Fruit fly (Drosophila melanogaster) whole organism, embryonic: ENCODE results near the gene hydra.

Experiments used
- Ada2b ChIP-seq: fragments of 200-800 bp; sonication (Bioruptor generic); IDR thresholded peaks from 2 replicates; pipeline ENCODE4 v1.3.6; 2022; ENCODE audit warnings: missing biosample characterization, missing genetic modification characterization
- Asciz ChIP-seq: fragments of 200-800 bp; sonication (Bioruptor generic); optimal IDR thresholded peaks from 2 replicates; lab custom pipeline; 2017; ENCODE audit warnings: missing biosample characterization, mild to moderate bottlenecking, missing genetic modification characterization, missing genetic modification reagents
- Bgb ChIP-seq: fragments of 200-800 bp; sonication (Bioruptor generic); IDR thresholded peaks from 2 replicates; pipeline ENCODE4 v1.3.6; 2022; ENCODE audit warnings: missing biosample characterization, missing genetic modification characterization; ENCODE audit not compliant: partially characterized antibody
- BtbVII ChIP-seq: fragments of 200-800 bp; sonication (Bioruptor generic); optimal IDR thresholded peaks from 3 replicates; lab custom pipeline; 2017; ENCODE audit warnings: missing biosample characterization, mild to moderate bottlenecking, missing genetic modification characterization
- CG13287 ChIP-seq: fragments of 200-800 bp; sonication (Bioruptor generic); IDR thresholded peaks from 2 replicates; pipeline ENCODE4 v1.3.6; 2022; ENCODE audit warnings: missing biosample characterization, missing genetic modification characterization; ENCODE audit not compliant: partially characterized antibody
- CG15514 ChIP-seq: fragments of 200-800 bp; sonication (Bioruptor generic); optimal IDR thresholded peaks from 3 replicates; lab custom pipeline; 2017; ENCODE audit warnings: missing biosample characterization, missing genetic modification characterization, mild to moderate bottlenecking, moderate library complexity, missing genetic modification reagents
- CG17328 ChIP-seq: fragments of 200-800 bp; sonication (Bioruptor generic); IDR thresholded peaks from 2 replicates; pipeline ENCODE4 v1.3.6; 2022; ENCODE audit warnings: missing biosample characterization, missing genetic modification characterization
- CG17802 ChIP-seq: fragments of 200-800 bp; sonication (Bioruptor generic); optimal IDR thresholded peaks from 2 replicates; lab custom pipeline; 2018; ENCODE audit warnings: missing biosample characterization, mild to moderate bottlenecking, missing genetic modification characterization, moderate library complexity
- CG18619 ChIP-seq: fragments of 200-800 bp; sonication (Bioruptor generic); optimal IDR thresholded peaks from 3 replicates; lab custom pipeline; 2017; ENCODE audit warnings: missing biosample characterization, mild to moderate bottlenecking, missing genetic modification characterization
- CG2116 ChIP-seq: fragments of 200-800 bp; sonication (Bioruptor generic); optimal IDR thresholded peaks from 3 replicates; lab custom pipeline; 2018; ENCODE audit warnings: missing biosample characterization, mild to moderate bottlenecking, missing genetic modification characterization
- CG2202 ChIP-seq: fragments of 200-800 bp; sonication (Bioruptor generic); optimal IDR thresholded peaks from 2 replicates; lab custom pipeline; 2018; ENCODE audit warnings: missing biosample characterization, mild to moderate bottlenecking, missing genetic modification characterization
- CG3281 ChIP-seq: fragments of 200-800 bp; sonication (Bioruptor generic); optimal IDR thresholded peaks from 3 replicates; lab custom pipeline; 2017; ENCODE audit warnings: missing biosample characterization, mild to moderate bottlenecking, missing genetic modification characterization
- CG4404 ChIP-seq: fragments of 200-800 bp; sonication (Bioruptor generic); IDR thresholded peaks from 2 replicates; pipeline ENCODE4 v1.3.6; 2022; ENCODE audit warnings: missing biosample characterization, missing genetic modification characterization
- CG5180 ChIP-seq: fragments of 200-800 bp; sonication (Bioruptor generic); optimal IDR thresholded peaks from 3 replicates; lab custom pipeline; 2017; ENCODE audit warnings: missing biosample characterization, missing genetic modification characterization, mild to moderate bottlenecking, moderate library complexity, missing genetic modification reagents
- CG5245 ChIP-seq: fragments of 200-800 bp; sonication (Bioruptor generic); optimal IDR thresholded peaks from 3 replicates; lab custom pipeline; 2016; ENCODE audit warnings: missing biosample characterization, missing genetic modification characterization
- CG7271 ChIP-seq: fragments of 200-800 bp; sonication (Bioruptor generic); optimal IDR thresholded peaks from 2 replicates; lab custom pipeline; 2018; ENCODE audit warnings: missing biosample characterization, mild to moderate bottlenecking, missing genetic modification characterization, moderate library complexity
- CG7745 ChIP-seq: fragments of 200-800 bp; sonication (Bioruptor generic); optimal IDR thresholded peaks from 2 replicates; lab custom pipeline; 2018; ENCODE audit warnings: missing biosample characterization, mild to moderate bottlenecking, missing genetic modification characterization, moderate library complexity
- CG8765 ChIP-seq: fragments of 200-800 bp; sonication (Bioruptor generic); IDR thresholded peaks from 2 replicates; pipeline ENCODE4 v1.3.6; 2022; ENCODE audit warnings: missing biosample characterization, missing genetic modification characterization
- CG9932 ChIP-seq: fragments of 200-800 bp; sonication (Bioruptor generic); IDR thresholded peaks from 2 replicates; pipeline ENCODE4 v1.3.6; 2022; ENCODE audit warnings: missing biosample characterization, missing genetic modification characterization
- Dfd ChIP-seq, 2 experiments: fragments of >200 bp; optimal IDR thresholded peaks; 2 replicates each; lab custom pipeline; 2017; ENCODE audit warnings: missing biosample characterization in 2 of 2, missing genetic modification characterization in 2 of 2
- Dip3 ChIP-seq: fragments of 200-800 bp; sonication (Bioruptor generic); optimal IDR thresholded peaks from 3 replicates; lab custom pipeline; 2016; ENCODE audit warnings: missing biosample characterization, missing genetic modification characterization
- Eip74EF ChIP-seq, 2 experiments: fragments of 200-800 bp in 1 of 2; fragments of >200 bp in 1 of 2; sonication (Bioruptor generic) in 1 of 2; optimal IDR thresholded peaks; 2 replicates each; lab custom pipeline; 2017 to 2019; ENCODE audit warnings: missing biosample characterization in 2 of 2, missing genetic modification characterization in 2 of 2, mild to moderate bottlenecking in 1 of 2, moderate library complexity in 1 of 2
- Fer3 ChIP-seq: fragments of 200-800 bp; sonication (Bioruptor generic); optimal IDR thresholded peaks from 2 replicates; lab custom pipeline; 2018; ENCODE audit warnings: missing biosample characterization, mild to moderate bottlenecking, missing genetic modification characterization, moderate library complexity
- HLHmδ ChIP-seq: fragments of 200-800 bp; sonication (Bioruptor generic); optimal IDR thresholded peaks from 2 replicates; lab custom pipeline; 2018; ENCODE audit warnings: missing biosample characterization, mild to moderate bottlenecking, missing genetic modification characterization, moderate library complexity
- Hr39 ChIP-seq: fragments of >200 bp; optimal IDR thresholded peaks from 2 replicates; lab custom pipeline; 2017
- MESR4 ChIP-seq: fragments of 200-800 bp; sonication (Bioruptor generic); optimal IDR thresholded peaks from 2 replicates; lab custom pipeline; 2018; ENCODE audit warnings: missing biosample characterization, mild to moderate bottlenecking, missing genetic modification characterization, moderate library complexity
- Sox102F ChIP-seq: fragments of 200-800 bp; sonication (Bioruptor generic); optimal IDR thresholded peaks from 2 replicates; lab custom pipeline; 2018; ENCODE audit warnings: missing biosample characterization, mild to moderate bottlenecking, missing genetic modification characterization, moderate library complexity
- Xrp1 ChIP-seq: fragments of 200-800 bp; sonication (Bioruptor generic); IDR thresholded peaks from 2 replicates; pipeline ENCODE4 v1.3.6; 2022; ENCODE audit warnings: missing biosample characterization, missing genetic modification characterization
- ac ChIP-seq: fragments of 200-800 bp; sonication (Bioruptor generic); optimal IDR thresholded peaks from 3 replicates; lab custom pipeline; 2017; ENCODE audit warnings: missing biosample characterization, mild to moderate bottlenecking, missing genetic modification characterization
- dmrt11E ChIP-seq: fragments of 200-800 bp; sonication (Bioruptor generic); optimal IDR thresholded peaks from 3 replicates; lab custom pipeline; 2018; ENCODE audit warnings: missing biosample characterization, mild to moderate bottlenecking, missing genetic modification characterization, moderate library complexity
- dysf ChIP-seq: fragments of 200-800 bp; sonication (Bioruptor generic); IDR thresholded peaks from 3 replicates; pipeline ENCODE4 v1.3.6; 2022; ENCODE audit warnings: missing biosample characterization, missing genetic modification characterization
- eve ChIP-seq, 2 experiments: fragments of >200 bp; optimal IDR thresholded peaks; 2 replicates each; lab custom pipeline; 2017; ENCODE audit warnings: missing biosample characterization in 2 of 2, missing genetic modification characterization in 2 of 2
- ftz-f1 ChIP-seq: fragments of 200-800 bp; sonication (Bioruptor generic); optimal IDR thresholded peaks from 2 replicates; lab custom pipeline; 2016; ENCODE audit warnings: missing biosample characterization, missing genetic modification characterization
- gro ChIP-seq: fragments of 200-800 bp; sonication (Bioruptor generic); optimal IDR thresholded peaks from 2 replicates; lab custom pipeline; 2016; ENCODE audit warnings: missing biosample characterization, missing genetic modification characterization
- hb ChIP-seq: fragments of 200-800 bp; sonication (Bioruptor generic); IDR thresholded peaks from 3 replicates; pipeline ENCODE4 v1.3.6; 2022; ENCODE audit warnings: missing biosample characterization, missing genetic modification characterization; ENCODE audit not compliant: partially characterized antibody
- her ChIP-seq: fragments of 200-800 bp; sonication (Bioruptor generic); optimal IDR thresholded peaks from 2 replicates; lab custom pipeline; 2016; ENCODE audit warnings: missing biosample characterization, missing genetic modification characterization
- jumu ChIP-seq: fragments of 200-800 bp; sonication (Bioruptor generic); optimal IDR thresholded peaks from 3 replicates; lab custom pipeline; 2016; ENCODE audit warnings: missing biosample characterization, missing genetic modification characterization
- lola ChIP-seq, 3 experiments: fragments of >200 bp in 2 of 3; fragments of 200-800 bp in 1 of 3; sonication (Bioruptor generic) in 1 of 3; optimal IDR thresholded peaks; 2 replicates each; lab custom pipeline; 2017 to 2019; ENCODE audit warnings: missing biosample characterization in 3 of 3, missing genetic modification characterization in 3 of 3, mild to moderate bottlenecking in 1 of 3, moderate library complexity in 1 of 3
- lov ChIP-seq, 2 experiments: fragments of 200-800 bp in 1 of 2; fragments of >200 bp in 1 of 2; sonication (Bioruptor generic) in 1 of 2; IDR thresholded peaks in 1 of 2; optimal IDR thresholded peaks in 1 of 2; 2 replicates in 1 of 2; 3 replicates in 1 of 2; pipeline versions ENCODE4 v1.3.6 to Lab custom; 2017 to 2022; ENCODE audit warnings: missing biosample characterization in 1 of 2, missing genetic modification characterization in 1 of 2
- nau ChIP-seq: fragments of 200-800 bp; sonication (Bioruptor generic); optimal IDR thresholded peaks from 3 replicates; lab custom pipeline; 2017; ENCODE audit warnings: missing biosample characterization, mild to moderate bottlenecking, missing genetic modification characterization, missing genetic modification reagents
- prd ChIP-seq, 3 experiments: fragments of >200 bp in 2 of 3; fragments of 200-800 bp in 1 of 3; sonication (Bioruptor generic) in 1 of 3; optimal IDR thresholded peaks in 2 of 3; IDR thresholded peaks in 1 of 3; 2 replicates in 2 of 3; 3 replicates in 1 of 3; pipeline versions ENCODE4 v1.3.6 to Lab custom; 2017 to 2022; ENCODE audit warnings: missing biosample characterization in 1 of 3, missing genetic modification characterization in 1 of 3
- rib ChIP-seq: fragments of 200-800 bp; sonication (Bioruptor generic); IDR thresholded peaks from 2 replicates; pipeline ENCODE4 v1.3.6; 2022; ENCODE audit warnings: missing biosample characterization, missing genetic modification characterization
- row ChIP-seq: fragments of 200-800 bp; sonication (Bioruptor generic); IDR thresholded peaks from 3 replicates; pipeline ENCODE4 v1.3.6; 2022; ENCODE audit warnings: missing biosample characterization, missing genetic modification characterization
- sens ChIP-seq: fragments of 200-800 bp; sonication (Bioruptor generic); peaks from one replicate; lab custom pipeline; 2016; ENCODE audit warnings: missing biosample characterization, missing genetic modification characterization
- sna ChIP-seq: fragments of 200-800 bp; sonication (Bioruptor generic); IDR thresholded peaks from 2 replicates; pipeline ENCODE4 v1.3.6; 2022; ENCODE audit warnings: missing biosample characterization, missing genetic modification characterization; ENCODE audit not compliant: partially characterized antibody
- stc ChIP-seq: fragments of 200-800 bp; sonication (Bioruptor generic); IDR thresholded peaks from 2 replicates; pipeline ENCODE4 v1.3.6; 2022; ENCODE audit warnings: missing biosample characterization, missing genetic modification characterization
- zen ChIP-seq: fragments of 200-800 bp; sonication (Bioruptor generic); optimal IDR thresholded peaks from 3 replicates; lab custom pipeline; 2018; ENCODE audit warnings: missing biosample characterization, mild to moderate bottlenecking, missing genetic modification characterization, moderate library complexity
- zfh1 ChIP-seq: fragments of 200-800 bp; sonication (Bioruptor generic); IDR thresholded peaks from 3 replicates; pipeline ENCODE4 v1.3.6; 2022; ENCODE audit warnings: missing biosample characterization, missing genetic modification characterization

hydra gene

DNA sequence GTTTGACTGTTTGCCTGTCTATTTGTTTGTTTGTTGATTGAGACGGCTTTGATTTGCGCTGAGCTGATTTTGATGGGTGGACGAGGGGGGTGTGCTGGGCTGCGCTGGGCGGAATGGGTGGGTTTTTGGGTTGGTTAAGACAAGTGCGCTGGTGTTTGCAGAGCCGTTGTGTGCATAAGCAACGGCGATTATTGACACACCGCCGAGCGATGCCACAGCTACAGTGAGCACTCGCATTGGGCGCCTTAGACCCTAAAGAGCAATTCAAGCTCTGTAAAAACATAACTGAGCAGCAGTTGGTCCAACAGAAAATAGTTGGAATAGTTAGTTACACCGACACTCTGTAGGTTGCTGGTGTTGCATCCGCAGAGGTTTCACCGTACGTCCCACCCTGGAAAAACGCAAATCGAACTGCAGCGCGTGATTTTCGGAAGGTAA, 21.9 kb downstream of the hydra start (continued):
- TF ChIP-seq CG4404 (GFP tag; lab: Robert Waterston, UW): peak; percentile 92
- peak; percentile 81 for TF ChIP-seq Asciz (GFP tag; lab: Kevin White, UChicago)
- TF ChIP-seq gro: no peak
- peak; percentile 6 for TF ChIP-seq Dip3 (GFP tag; lab: Kevin White, UChicago)
- peak; percentile 54 for TF ChIP-seq CG5180 (GFP tag; lab: Kevin White, UChicago)
- TF ChIP-seq BtbVII: peak; percentile 63
- no peak for TF ChIP-seq Hr39 (lab: Kevin White, UChicago)
- TF ChIP-seq CG5245 (GFP tag; lab: Kevin White, UChicago): peak; percentile 80
- no peak for TF ChIP-seq MESR4 (GFP tag; lab: Kevin White, UChicago)
- TF ChIP-seq Dfd (GFP tag; optimal IDR thresholded peaks at IDR 0.05; lab: Kevin White, UChicago): no peak
- TF ChIP-seq CG17802 (tag; lab: Kevin White, UChicago): peak; percentile 46
- no peak for TF ChIP-seq rib (GFP tag; lab: Robert Waterston, UW)
- peak; percentile 85 for TF ChIP-seq dysf (GFP tag; lab: Robert Waterston, UW)
- peak; percentile 73 for TF ChIP-seq jumu (GFP tag; lab: Kevin White, UChicago)
- no peak for TF ChIP-seq CG13287 (GFP tag; lab: Robert Waterston, UW)
- TF ChIP-seq ac: peak; percentile 85
- peak; percentile 37 for TF ChIP-seq Fer3
- TF ChIP-seq CG15514 (GFP tag; lab: Kevin White, UChicago): peak; percentile 18
- peak; percentile 83 for TF ChIP-seq CG2202 (tag; lab: Kevin White, UChicago)
- peak; percentile 82 for TF ChIP-seq nau (GFP tag; lab: Kevin White, UChicago)
- peak; percentile 82 for TF ChIP-seq CG8765 (GFP tag; lab: Robert Waterston, UW)
- peak; percentile 58 for TF ChIP-seq CG2116
- peak; percentile 77 for TF ChIP-seq Ada2b (GFP tag; lab: Robert Waterston, UW)
- peak; percentile 75 for TF ChIP-seq CG18619 (GFP tag; lab: Kevin White, UChicago)
- no peak for TF ChIP-seq Bgb
- TF ChIP-seq CG7271: peak; percentile 83
- TF ChIP-seq CG7745 (tag; lab: Kevin White, UChicago): peak; percentile 13
- no peak for TF ChIP-seq sna (GFP tag; lab: Robert Waterston, UW)
- TF ChIP-seq lov (optimal IDR thresholded peaks at IDR 0.05; lab: Kevin White, UChicago): no peak
- peak; percentile 87 for TF ChIP-seq lov (GFP tag; IDR thresholded peaks at IDR 0.05; lab: Robert Waterston, UW)
- no peak for TF ChIP-seq ftz-f1 (GFP tag; lab: Kevin White, UChicago)
- peak; percentile 49 for TF ChIP-seq HLHmδ (GFP tag; lab: Kevin White, UChicago)
- TF ChIP-seq CG3281 (GFP tag; lab: Kevin White, UChicago): peak; percentile 21
- TF ChIP-seq Eip74EF (GFP tag; optimal IDR thresholded peaks at IDR 0.05; lab: Kevin White, UChicago): peak in 1 of 2 experiments; percentile 20
- no peak for TF ChIP-seq hb (GFP tag; lab: Robert Waterston, UW)
- TF ChIP-seq her (GFP tag; lab: Kevin White, UChicago): peak; percentile 44
- TF ChIP-seq Sox102F (GFP tag; lab: Kevin White, UChicago): peak; percentile 76

DNA sequence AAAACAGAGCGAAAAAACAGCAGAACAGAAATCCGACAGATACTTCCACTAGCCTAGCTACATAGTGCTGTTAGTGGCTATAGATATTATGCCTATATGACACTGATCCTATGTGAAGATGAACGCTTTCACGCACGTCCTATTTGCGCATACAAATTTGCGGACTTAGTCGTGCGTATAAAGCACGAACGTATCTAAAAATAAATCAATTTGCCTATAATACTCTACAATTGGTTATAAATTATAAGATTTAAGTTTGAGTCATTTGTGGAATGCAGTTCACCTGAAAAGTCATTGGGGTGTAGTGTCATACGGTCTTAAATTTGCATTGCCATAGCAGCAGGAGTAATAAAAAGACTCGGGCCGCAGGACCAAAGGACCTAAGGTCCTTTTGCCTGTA, 24.5 kb downstream of the hydra start:
- TF ChIP-seq Xrp1 (GFP tag; lab: Robert Waterston, UW) (0 out of 2 replicates have a peak, but pooled peaks have one; percentile 19), stc (GFP tag; lab: Robert Waterston, UW) (no peak), sens (GFP tag; lab: Kevin White, UChicago) (peak; percentile 63), CG9932 (GFP tag; lab: Robert Waterston, UW) (no peak), zen (peak; percentile 42), zfh1 (GFP tag; lab: Robert Waterston, UW) (0 out of 3 replicates have a peak, but pooled peaks have one; percentile 30), lola (GFP tag; optimal IDR thresholded peaks at IDR 0.05; lab: Kevin White, UChicago) (peak in 1 of 3 experiments; percentile 31), CG7271 (peak; percentile 33), CG17328 (0 out of 2 replicates have a peak, but pooled peaks have one; percentile 19), row (GFP tag; lab: Robert Waterston, UW) (peak; percentile 53), prd (optimal IDR thresholded peaks at IDR 0.05; lab: Kevin White, UChicago) (no peak), prd (GFP tag; IDR thresholded peaks at IDR 0.05; lab: Robert Waterston, UW) (peak; percentile 48; the same call in 2 of the 3 replicates), dmrt11E (tag; lab: Kevin White, UChicago) (peak; percentile 37), eve (GFP tag; optimal IDR thresholded peaks at IDR 0.05; lab: Kevin White, UChicago) (no peak)
